Worm (Caenorhabditis elegans): Measurements from ENCODE around the gene ifc-1.

ce11 chrV:2855473-2855872 is 25.7 kb upstream of the ifc-1 start, which contains the start of gene srj-57:
- TF ChIP-seq skn-1 (tag; optimal IDR thresholded peaks at IDR 0.05), result no peak
- TF ChIP-seq madf-9 (GFP tag; conservative IDR thresholded peaks at IDR 0.05), result no peak

Data from whole organism, L4 larva.